Fruit fly (Drosophila melanogaster) whole organism, wandering third instar larva: ENCODE results near the gene CAH7.

ENCODE experiments used
- CG32264 ChIP-seq: fragments of 200-800 bp; sonication (Bioruptor generic); optimal IDR thresholded peaks from 2 replicates; lab custom pipeline; 2016; ENCODE audit warnings: missing biosample characterization, missing genetic modification characterization
- CrebA ChIP-seq: fragments of 200-800 bp; sonication (Bioruptor generic); optimal IDR thresholded peaks from 2 replicates; lab custom pipeline; 2016; ENCODE audit warnings: missing biosample characterization, mild to moderate bottlenecking, missing genetic modification characterization, borderline replicate concordance
- Dif ChIP-seq: fragments of 200-275, 200-300 bp; sonication (Bioruptor generic); optimal IDR thresholded peaks from 2 replicates; lab custom pipeline; 2018; ENCODE audit warnings: missing biosample characterization, missing genetic modification characterization; ENCODE audit not compliant: partially characterized antibody
- GATAd ChIP-seq: sonication (Bioruptor generic); optimal IDR thresholded peaks from 2 replicates; lab custom pipeline; 2016; ENCODE audit warnings: missing biosample characterization, missing genetic modification characterization
- HLH106 ChIP-seq: fragments of 200-800 bp; optimal IDR thresholded peaks from 3 replicates; lab custom pipeline; 2019; ENCODE audit warnings: missing biosample characterization, mild to moderate bottlenecking, missing genetic modification characterization, moderate library complexity
- Hnf4 ChIP-seq: fragments of 200-800 bp; sonication (Bioruptor generic); optimal IDR thresholded peaks from 2 replicates; lab custom pipeline; 2016; ENCODE audit warnings: missing biosample characterization, mild to moderate bottlenecking, missing genetic modification characterization
- Hr78 ChIP-seq: fragments of >200 bp; optimal IDR thresholded peaks from 2 replicates; lab custom pipeline; 2017; ENCODE audit warnings: missing biosample characterization, missing genetic modification characterization
- Hr83 ChIP-seq: fragments of 200-300 bp; sonication (Bioruptor generic); optimal IDR thresholded peaks from 2 replicates; lab custom pipeline; 2016; ENCODE audit warnings: missing biosample characterization, mild to moderate bottlenecking, missing genetic modification characterization, moderate library complexity; ENCODE audit not compliant: poor library complexity, severe bottlenecking
- Jra ChIP-seq: sonication (Bioruptor generic); optimal IDR thresholded peaks from 2 replicates; lab custom pipeline; 2016; ENCODE audit warnings: missing biosample characterization, missing genetic modification characterization
- Mio ChIP-seq: sonication (Bioruptor generic); optimal IDR thresholded peaks from 2 replicates; lab custom pipeline; 2016; ENCODE audit warnings: missing biosample characterization, missing genetic modification characterization
- Myc ChIP-seq: fragments of >200 bp; optimal IDR thresholded peaks from 2 replicates; lab custom pipeline; 2017
- N ChIP-seq: fragments of >200 bp; optimal IDR thresholded peaks from 2 replicates; lab custom pipeline; 2018; ENCODE audit warnings: missing biosample characterization, missing external identifiers, missing genetic modification characterization
- Rel ChIP-seq, 2 experiments: fragments of 200-800 bp; sonication (Bioruptor generic) in 1 of 2; optimal IDR thresholded peaks; 2 replicates in 1 of 2; 3 replicates in 1 of 2; lab custom pipeline; 2016 to 2019; ENCODE audit warnings: mild to moderate bottlenecking in 2 of 2, missing biosample characterization in 2 of 2, missing genetic modification characterization in 2 of 2, moderate library complexity in 1 of 2
- Sp1 ChIP-seq: fragments of 200-800 bp; sonication (Bioruptor generic); optimal IDR thresholded peaks from 3 replicates; lab custom pipeline; 2019; ENCODE audit warnings: missing biosample characterization, mild to moderate bottlenecking, missing genetic modification characterization, moderate library complexity
- Vsx2 ChIP-seq: fragments of 200-300, 225-300 bp; sonication (Bioruptor generic); optimal IDR thresholded peaks from 2 replicates; lab custom pipeline; 2018; ENCODE audit warnings: missing biosample characterization, missing genetic modification characterization; ENCODE audit not compliant: partially characterized antibody
- br ChIP-seq: fragments of 200-800 bp; sonication (Bioruptor generic); optimal IDR thresholded peaks from 2 replicates; lab custom pipeline; 2016; ENCODE audit warnings: missing biosample characterization, missing genetic modification characterization
- dl ChIP-seq, 2 experiments: fragments of 175-275, 200-275 bp in 1 of 2; fragments of 200-275 bp in 1 of 2; sonication (Bioruptor generic); optimal IDR thresholded peaks; lab custom pipeline; 2018; ENCODE audit warnings: mild to moderate bottlenecking in 2 of 2, missing biosample characterization in 2 of 2, missing genetic modification characterization in 2 of 2, moderate library complexity in 2 of 2; ENCODE audit not compliant: partially characterized antibody in 2 of 2, insufficient read depth in 1 of 2
- dsf ChIP-seq: sonication (Bioruptor generic); optimal IDR thresholded peaks from 2 replicates; lab custom pipeline; 2016; ENCODE audit warnings: missing biosample characterization, missing genetic modification characterization, borderline replicate concordance
- foxo ChIP-seq, 2 experiments: fragments of 200-800 bp; sonication (Bioruptor generic); optimal IDR thresholded peaks; 2 replicates in 1 of 2; 3 replicates in 1 of 2; lab custom pipeline; 2016 to 2017; ENCODE audit warnings: missing biosample characterization in 2 of 2, missing genetic modification characterization in 2 of 2
- fru ChIP-seq: fragments of 200-800 bp; sonication (Bioruptor generic); optimal IDR thresholded peaks from 3 replicates; lab custom pipeline; 2016; ENCODE audit warnings: missing biosample characterization, mild to moderate bottlenecking, missing genetic modification characterization
- h ChIP-seq: fragments of 200-800 bp; sonication (Bioruptor generic); optimal IDR thresholded peaks from 3 replicates; lab custom pipeline; 2016; ENCODE audit warnings: missing biosample characterization, mild to moderate bottlenecking, missing genetic modification characterization
- lola ChIP-seq: fragments of >200 bp; optimal IDR thresholded peaks from 2 replicates; lab custom pipeline; 2017; ENCODE audit warnings: missing biosample characterization, missing genetic modification characterization
- pan ChIP-seq: fragments of >200 bp; optimal IDR thresholded peaks from 2 replicates; lab custom pipeline; 2017
- psq ChIP-seq: fragments of 200-800 bp; sonication (Bioruptor generic); optimal IDR thresholded peaks from 3 replicates; lab custom pipeline; 2017; ENCODE audit warnings: missing biosample characterization, mild to moderate bottlenecking, missing genetic modification characterization, moderate library complexity
- rgr ChIP-seq: fragments of 200-800 bp; sonication (Bioruptor generic); optimal IDR thresholded peaks from 3 replicates; lab custom pipeline; 2016; ENCODE audit warnings: missing biosample characterization, mild to moderate bottlenecking, missing genetic modification characterization
- sage ChIP-seq: fragments of 200-800 bp; sonication (Bioruptor generic); optimal IDR thresholded peaks from 2 replicates; lab custom pipeline; 2016; ENCODE audit warnings: missing biosample characterization, mild to moderate bottlenecking, missing genetic modification characterization
- sv ChIP-seq: fragments of 200-800 bp; sonication (Bioruptor generic); optimal IDR thresholded peaks from 3 replicates; lab custom pipeline; 2016; ENCODE audit warnings: missing biosample characterization, missing genetic modification characterization
- tai ChIP-seq: sonication (Bioruptor generic); optimal IDR thresholded peaks from 2 replicates; lab custom pipeline; 2016; ENCODE audit warnings: missing biosample characterization, missing genetic modification characterization
- usp ChIP-seq: fragments of >200 bp; optimal IDR thresholded peaks from 2 replicates; lab custom pipeline; 2017; ENCODE audit warnings: missing biosample characterization, missing genetic modification characterization
- woc ChIP-seq: sonication (Bioruptor generic); optimal IDR thresholded peaks from 2 replicates; lab custom pipeline; 2016; ENCODE audit warnings: missing biosample characterization, mild to moderate bottlenecking, missing genetic modification characterization

Gene CAH7

DNA sequence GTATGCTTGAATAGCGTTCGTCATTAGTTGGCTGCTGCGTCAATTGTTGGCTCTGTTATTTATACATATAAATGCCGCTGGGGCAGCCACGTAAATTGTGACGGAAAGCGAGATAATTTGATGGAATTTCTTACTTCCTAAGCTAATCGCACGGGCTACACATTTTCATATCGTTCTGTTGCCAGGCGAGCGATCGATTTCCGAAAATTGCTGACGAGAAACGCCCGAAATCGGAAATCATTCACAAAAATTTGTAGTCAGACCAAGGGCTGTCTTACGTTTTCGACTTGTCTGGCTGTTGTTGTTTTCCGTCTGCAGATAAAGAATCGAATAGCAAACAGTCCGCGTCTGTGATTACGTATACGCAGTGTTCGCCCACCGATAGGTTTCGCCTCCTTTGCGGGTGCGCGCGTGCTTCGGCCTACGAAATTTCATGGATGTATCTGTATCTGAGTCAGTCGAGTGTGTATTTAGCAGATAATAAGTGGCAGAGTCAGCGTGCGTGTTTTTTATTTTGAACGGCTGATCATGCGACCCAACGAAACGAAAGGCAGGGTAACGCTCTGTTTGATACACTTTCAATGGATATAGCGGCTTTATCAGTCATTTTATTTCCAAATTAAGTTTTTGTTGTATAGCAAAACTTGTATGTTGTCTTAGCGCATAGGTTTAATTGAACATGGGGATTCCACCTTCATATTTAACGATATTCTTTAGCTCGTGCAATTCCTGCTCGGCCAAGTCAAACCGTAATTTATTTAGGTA is 14.3 kb upstream of the CAH7 start (continued):
- TF ChIP-seq CG32264, result no peak
- TF ChIP-seq Hnf4 (GFP tag; lab: Kevin White, UChicago), result no peak
- TF ChIP-seq Hr83 (GFP tag; lab: Kevin White, UChicago), result no peak
- TF ChIP-seq, all 38 proteins: peak for 12

DNA sequence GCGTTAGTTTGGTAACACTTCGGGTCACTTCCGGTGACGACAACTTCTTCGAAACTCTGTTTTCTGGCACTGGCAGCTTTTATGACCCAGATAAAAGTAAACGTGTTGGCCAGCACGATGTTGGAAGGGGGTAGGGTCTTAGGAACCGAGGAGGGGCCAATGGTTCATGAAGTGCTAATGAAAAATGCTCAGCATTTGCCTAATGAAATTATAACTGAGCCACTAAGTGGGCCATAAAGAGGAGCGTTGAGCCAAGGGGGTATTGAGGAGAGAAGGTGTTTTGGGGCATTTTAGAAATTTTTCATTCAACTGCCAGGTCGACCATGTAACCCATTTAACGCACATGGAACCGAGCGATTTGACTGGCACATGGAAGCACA is 13.8 kb upstream of the CAH7 start:
- TF ChIP-seq dl (GFP tag; optimal IDR thresholded peaks at IDR 0.05; lab: Kevin White, UChicago; ENCODE audit: insufficient read depth in 1 of 2, partially characterized antibody in 2 of 2) (no peak), rgr (GFP tag; lab: Kevin White, UChicago) (no peak), h (no peak), br (GFP tag; lab: Kevin White, UChicago) (no peak), pan (lab: Kevin White, UChicago) (no peak), Jra (GFP tag; lab: Kevin White, UChicago) (no peak), Hr78 (GFP tag; lab: Kevin White, UChicago) (no peak), tai (GFP tag; lab: Kevin White, UChicago) (no peak), Vsx2 (no peak), CG32264 (no peak), GATAd (GFP tag; lab: Kevin White, UChicago) (no peak)

DNA sequence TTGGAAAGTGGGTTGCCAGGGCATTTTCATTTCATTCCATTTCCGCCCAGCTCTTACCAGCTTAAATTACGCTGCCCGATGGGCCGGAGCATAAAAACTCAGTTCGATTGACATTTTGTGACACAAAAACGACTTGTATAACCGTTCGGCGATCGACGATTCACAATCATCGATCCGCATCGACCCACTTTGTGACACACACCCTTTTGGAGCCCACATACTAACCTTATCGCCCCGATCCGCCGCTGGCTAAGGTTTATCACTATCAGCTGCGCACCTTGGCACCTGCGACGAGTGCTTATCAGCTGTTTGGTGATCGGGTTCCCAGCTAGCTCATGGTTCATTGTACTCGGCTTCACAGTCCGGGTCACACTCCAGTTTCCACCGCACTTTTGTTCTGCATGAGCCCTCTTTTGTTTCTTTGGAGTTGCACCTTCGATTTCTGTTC is 12.6 kb upstream of the CAH7 start:
- no peak for TF ChIP-seq usp
- TF ChIP-seq HLH106 (tag; lab: Kevin White, UChicago), result no peak
- no peak for TF ChIP-seq sage (GFP tag; lab: Kevin White, UChicago)
- TF ChIP-seq Rel (GFP tag; optimal IDR thresholded peaks at IDR 0.05; lab: Kevin White, UChicago), result no peak
- peak; percentile 10 for TF ChIP-seq Rel (tag; optimal IDR thresholded peaks at IDR 0.05; lab: Kevin White, UChicago)
- TF ChIP-seq lola, result no peak
- TF ChIP-seq Sp1, result no peak
- TF ChIP-seq CrebA (GFP tag; lab: Kevin White, UChicago), result no peak
- TF ChIP-seq h, result peak; percentile 32
- TF ChIP-seq Jra (GFP tag; lab: Kevin White, UChicago), result no peak
- TF ChIP-seq Mio, result no peak
- TF ChIP-seq psq (GFP tag; lab: Kevin White, UChicago), result no peak

DNA sequence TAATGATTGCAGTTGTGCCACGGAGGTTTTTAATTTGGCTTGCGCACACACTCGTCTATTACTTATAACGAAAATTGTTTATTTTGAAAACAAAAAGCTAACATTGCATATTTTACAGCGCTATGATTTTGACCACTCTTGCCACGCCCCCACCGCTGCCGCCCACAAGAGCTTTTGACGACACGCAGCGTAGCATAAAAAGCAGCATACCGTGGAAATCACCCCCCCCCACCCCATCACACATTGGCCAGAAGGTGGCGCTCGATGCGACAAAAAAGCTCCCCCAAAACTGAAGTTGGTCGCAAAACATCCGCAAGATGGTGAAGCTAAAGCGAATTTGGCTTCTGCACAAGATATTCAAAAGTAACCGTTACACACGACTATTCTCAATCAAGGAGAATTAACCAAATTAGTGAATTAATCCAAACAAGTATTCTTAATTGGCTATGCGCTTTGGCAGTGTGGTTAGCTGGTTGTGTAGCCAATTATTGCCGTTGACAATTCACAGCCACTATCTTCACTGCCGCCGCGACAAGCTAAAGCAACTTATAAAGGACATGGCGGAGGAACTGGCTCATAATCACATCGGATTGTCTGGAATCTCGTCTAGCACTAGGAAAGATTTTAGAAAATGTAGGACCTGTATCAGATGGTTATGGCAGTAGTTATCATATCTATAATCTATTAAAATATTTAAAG is 11.4 kb upstream of the CAH7 start:
- TF ChIP-seq woc, result no peak
- no peak for TF ChIP-seq tai (GFP tag; lab: Kevin White, UChicago)
- peak; percentile 93 for TF ChIP-seq Dif (GFP tag; lab: Kevin White, UChicago)
- TF ChIP-seq h, result peak; percentile 47
- peak; percentile 28 for TF ChIP-seq HLH106 (tag; lab: Kevin White, UChicago)
- peak; percentile 3 to 41 for TF ChIP-seq dl (GFP tag; optimal IDR thresholded peaks at IDR 0.05; lab: Kevin White, UChicago; ENCODE audit: insufficient read depth in 1 of 2, partially characterized antibody in 2 of 2)
- TF ChIP-seq dsf (GFP tag; lab: Kevin White, UChicago), result no peak
- peak in 1 of 2 experiments; percentile 60 for TF ChIP-seq foxo (GFP tag; optimal IDR thresholded peaks at IDR 0.05; lab: Kevin White, UChicago)
- TF ChIP-seq Vsx2, result no peak
- no peak for TF ChIP-seq Hr78 (GFP tag; lab: Kevin White, UChicago)
- TF ChIP-seq N (GFP tag; lab: Kevin White, UChicago), result peak; percentile 53
- TF ChIP-seq Sp1, result peak; percentile 14
- TF ChIP-seq Jra (GFP tag; lab: Kevin White, UChicago), result no peak
- peak; percentile 53 for TF ChIP-seq Hr83 (GFP tag; lab: Kevin White, UChicago)
- TF ChIP-seq sv (GFP tag; lab: Kevin White, UChicago), result no peak
- peak; percentile 17 for TF ChIP-seq fru (GFP tag; lab: Kevin White, UChicago)
- peak; percentile 84 for TF ChIP-seq Myc (lab: Kevin White, UChicago)
